Fruit fly (Drosophila melanogaster): ENCODE data around the gene CG33630.
A peak's percentile ranks its signal among the peaks of the same experiment; 100 is the strongest.

CG33630 gene

DNA sequence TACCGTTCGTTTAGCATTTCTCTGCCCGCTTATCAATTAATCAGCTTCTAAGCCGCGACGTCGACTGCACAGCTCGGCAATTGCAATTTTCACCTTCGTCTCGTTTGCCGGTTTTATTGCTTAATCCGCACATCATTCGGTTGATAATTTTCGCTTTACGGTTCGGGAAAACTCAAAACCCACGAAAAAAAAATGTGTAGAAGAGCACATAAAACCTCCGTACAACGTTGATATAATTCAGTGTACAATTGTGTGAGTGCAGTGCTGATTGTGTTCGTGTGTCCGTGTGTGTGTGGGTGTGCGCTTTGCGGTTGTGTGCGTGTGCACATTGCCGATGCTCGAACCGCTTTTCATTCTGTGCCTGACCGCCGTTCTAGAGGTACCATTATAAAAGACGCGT, 49.8 kb downstream of the CG33630 start, which contains the start of gene CAH7 (continued):
- TF ChIP-seq CG13123 (GFP tag; optimal IDR thresholded peaks at IDR 0.05) (no peak), so (GFP tag; IDR thresholded peaks at IDR 0.05) (no peak), CG31441 (GFP tag; IDR thresholded peaks at IDR 0.05) (no peak), CG8478 (optimal IDR thresholded peaks at IDR 0.05) (peak; percentile 22), CG12659 (GFP tag; optimal IDR thresholded peaks at IDR 0.05) (no peak), CG1647 (GFP tag; optimal IDR thresholded peaks at IDR 0.05) (no peak), Dip2 (GFP tag; IDR thresholded peaks at IDR 0.05) (no peak), CG14441 (GFP tag; IDR thresholded peaks at IDR 0.05) (no peak), Vsx1 (GFP tag; optimal IDR thresholded peaks at IDR 0.05) (no peak), ems (GFP tag; optimal IDR thresholded peaks at IDR 0.05) (no peak), hkb (optimal IDR thresholded peaks at IDR 0.05) (no peak), hkb (GFP tag; IDR thresholded peaks at IDR 0.05) (0 out of 2 replicates have a peak, but pooled peaks have one; percentile 2), NFAT (GFP tag; IDR thresholded peaks at IDR 0.05) (no peak), CG10654 (GFP tag; optimal IDR thresholded peaks at IDR 0.05) (no peak)

Data from whole organism, embryonic.